Fruit fly (Drosophila melanogaster): ENCODE measurements around the gene ValRS-m.

The ValRS-m gene

DNA sequence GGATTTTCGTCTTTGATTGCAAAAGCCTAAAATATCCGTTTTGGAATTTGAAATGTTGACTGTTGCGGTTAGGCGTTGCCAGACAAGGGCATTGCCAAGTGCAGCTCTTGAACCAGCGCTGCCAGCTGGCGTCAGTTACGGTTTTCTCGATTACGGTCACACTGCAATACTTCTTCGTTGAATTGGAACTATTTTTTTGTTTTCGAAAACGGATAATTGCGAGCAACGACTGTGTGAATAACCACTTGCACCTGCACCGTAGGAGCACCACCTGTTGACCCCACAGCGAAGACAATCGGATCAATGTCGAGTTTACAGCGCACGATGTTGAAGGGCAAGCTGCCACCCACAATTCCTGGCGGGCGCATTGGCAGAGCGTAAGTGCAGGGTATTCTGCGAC, 22.0 kb upstream of the ValRS-m start, which contains the start of gene CG5068:
Gene CG5068, plus strand, starts transcription at position 129 of the 400 bp plus-strand sequence.
- TF ChIP-seq CG9876 (GFP tag; optimal IDR thresholded peaks at IDR 0.05) = no peak
- no peak for TF ChIP-seq Camta (GFP tag; optimal IDR thresholded peaks at IDR 0.05)
- no peak for TF ChIP-seq CG12219 (GFP tag; optimal IDR thresholded peaks at IDR 0.05)
- no peak for TF ChIP-seq vnd (GFP tag; IDR thresholded peaks at IDR 0.05; ENCODE audit: partially characterized antibody)
- TF ChIP-seq CG6813 (GFP tag; optimal IDR thresholded peaks at IDR 0.05) = no peak
- no peak for TF ChIP-seq slbo (GFP tag; IDR thresholded peaks at IDR 0.05)
- 0 out of 3 replicates have a peak, but pooled peaks have one; percentile 20 for TF ChIP-seq CG2199 (GFP tag; IDR thresholded peaks at IDR 0.05)
- no peak for TF ChIP-seq ara (GFP tag; IDR thresholded peaks at IDR 0.05)
- TF ChIP-seq tgo (GFP tag; IDR thresholded peaks at IDR 0.05) = no peak
- peak; percentile 100 for TF ChIP-seq CG9215 (GFP tag; IDR thresholded peaks at IDR 0.05)
- peak; percentile 0 for TF ChIP-seq kah (GFP tag; optimal IDR thresholded peaks at IDR 0.05)
- TF ChIP-seq CG1603 (tag; optimal IDR thresholded peaks at IDR 0.05) = peak; percentile 74
- no peak for TF ChIP-seq dimm (GFP tag; IDR thresholded peaks at IDR 0.05)
- TF ChIP-seq CG16813 (GFP tag; IDR thresholded peaks at IDR 0.05; ENCODE audit: partially characterized antibody) = no peak; the same call in 2 of the 3 replicates
- no peak for TF ChIP-seq cg (GFP tag; optimal IDR thresholded peaks at IDR 0.05)
- TF ChIP-seq CG6175 (GFP tag; IDR thresholded peaks at IDR 0.05) = no peak
- TF ChIP-seq peb (GFP tag; IDR thresholded peaks at IDR 0.05) = no peak
- TF ChIP-seq org-1 (GFP tag; optimal IDR thresholded peaks at IDR 0.05) = no peak
- no peak for TF ChIP-seq chm (GFP tag; IDR thresholded peaks at IDR 0.05)
- TF ChIP-seq tna (GFP tag; IDR thresholded peaks at IDR 0.05; ENCODE audit: partially characterized antibody) = peak; percentile 25; the same call in 1 of the 2 replicates
- peak; percentile 49; the same call in 1 of the 2 replicates for TF ChIP-seq Bgb (GFP tag; IDR thresholded peaks at IDR 0.05; ENCODE audit: partially characterized antibody)
- no peak for TF ChIP-seq Oaz (GFP tag; IDR thresholded peaks at IDR 0.05)
- TF ChIP-seq cwo (GFP tag; optimal IDR thresholded peaks at IDR 0.05) = no peak
- no peak for TF ChIP-seq CG18619 (GFP tag; optimal IDR thresholded peaks at IDR 0.05)
- no peak for TF ChIP-seq CG34224 (GFP tag; IDR thresholded peaks at IDR 0.05; ENCODE audit: partially characterized antibody)
- peak; percentile 39 for TF ChIP-seq CG2116 (GFP tag; optimal IDR thresholded peaks at IDR 0.05)
- no peak for TF ChIP-seq CG8478 (optimal IDR thresholded peaks at IDR 0.05)
- TF ChIP-seq Poxn (GFP tag; IDR thresholded peaks at IDR 0.05) = no peak
- TF ChIP-seq kay (GFP tag; optimal IDR thresholded peaks at IDR 0.05) = no peak
- no peak for TF ChIP-seq caup (GFP tag; optimal IDR thresholded peaks at IDR 0.05; ENCODE audit: severe bottlenecking)
- TF ChIP-seq Six4 (GFP tag; optimal IDR thresholded peaks at IDR 0.05) = no peak
- TF ChIP-seq CG4424 (GFP tag; optimal IDR thresholded peaks at IDR 0.05) = no peak
- TF ChIP-seq Spps (tag; optimal IDR thresholded peaks at IDR 0.05) = no peak
- TF ChIP-seq D19A (tag; optimal IDR thresholded peaks at IDR 0.05) = peak; percentile 22
- peak; percentile 64 for TF ChIP-seq gfzf (GFP tag; optimal IDR thresholded peaks at IDR 0.05)
- TF ChIP-seq ewg (GFP tag; optimal IDR thresholded peaks at IDR 0.05) = peak; percentile 5
- TF ChIP-seq CG16863 (GFP tag; optimal IDR thresholded peaks at IDR 0.05) = no peak
- peak; percentile 79 for TF ChIP-seq Dp (GFP tag; optimal IDR thresholded peaks at IDR 0.05)
- TF ChIP-seq CG10366 (GFP tag; IDR thresholded peaks at IDR 0.05) = no peak
- TF ChIP-seq CG15011 (GFP tag; optimal IDR thresholded peaks at IDR 0.05) = no peak
- TF ChIP-seq CG10565 (GFP tag; optimal IDR thresholded peaks at IDR 0.05) = no peak
- no peak for TF ChIP-seq CG4328 (GFP tag; optimal IDR thresholded peaks at IDR 0.05)
- TF ChIP-seq Myb (GFP tag; optimal IDR thresholded peaks at IDR 0.05) = peak; percentile 98
- no peak for TF ChIP-seq CG10147 (GFP tag; optimal IDR thresholded peaks at IDR 0.05)
- peak; percentile 64 for TF ChIP-seq ftz-f1 (GFP tag; optimal IDR thresholded peaks at IDR 0.05)
- no peak for TF ChIP-seq repo (GFP tag; optimal IDR thresholded peaks at IDR 0.05)
- TF ChIP-seq Med (GFP tag) = peak; percentile 77
- peak; percentile 85 for TF ChIP-seq MESR4 (GFP tag; optimal IDR thresholded peaks at IDR 0.05)
- peak; percentile 33; the same call in 1 of the 2 replicates for TF ChIP-seq Dref (GFP tag; IDR thresholded peaks at IDR 0.05)
- TF ChIP-seq unc-4 (GFP tag; IDR thresholded peaks at IDR 0.05; ENCODE audit: partially characterized antibody) = peak; percentile 21; the same call in 1 of the 2 replicates
- TF ChIP-seq CG10959 (GFP tag; IDR thresholded peaks at IDR 0.05) = peak; percentile 7; the same call in 1 of the 2 replicates

Measured in whole organism, embryonic.